Comparison of ENCODE assay signal across 1 fruit fly cellular context in the genomic region with DNA sequence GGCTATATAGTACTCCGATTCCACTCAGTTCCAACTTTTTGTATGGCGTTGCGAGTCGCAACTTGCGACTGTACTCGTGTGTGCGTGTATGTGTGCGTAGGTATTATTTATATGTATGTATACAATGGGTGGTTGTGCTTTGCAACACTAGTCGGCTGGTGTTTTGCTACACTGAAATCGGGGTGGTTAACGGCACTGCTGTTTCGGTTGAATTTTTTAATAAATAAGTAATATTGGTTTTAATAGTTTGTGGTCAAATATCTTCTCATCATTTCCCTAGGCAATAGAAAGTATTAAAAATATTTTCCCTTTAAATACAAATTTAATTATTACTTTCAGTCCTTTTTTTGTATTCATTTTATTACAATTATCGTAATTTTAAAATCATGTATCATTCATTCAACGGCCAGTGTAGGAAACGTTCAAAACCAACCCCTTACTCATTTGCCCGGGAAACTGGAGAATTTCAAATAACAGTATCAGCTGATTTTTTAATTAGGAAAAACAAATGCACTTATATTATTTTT.
TF ChIP-seq lines count a peak whose summit lies in the region.

Gene CG7379 (minus strand): TSS at position 94 of the 527 bp plus-strand sequence.

TF ChIP-seq in whole organism, embryonic, 481 proteins besides CTCF, POLR2A, EP300 and RAD21 (continued from another document and continues in another):
- peak; percentile 95 for TF ChIP-seq Rfx (GFP tag; IDR thresholded peaks at IDR 0.05; lab: Robert Waterston, UW)
- TF ChIP-seq ase (GFP tag; IDR thresholded peaks at IDR 0.05; lab: Robert Waterston, UW) = peak; percentile 48; the same call in 1 of the 3 replicates
- TF ChIP-seq CG10565 (GFP tag; optimal IDR thresholded peaks at IDR 0.05; lab: Kevin White, UChicago) = no peak
- TF ChIP-seq jing (GFP tag; optimal IDR thresholded peaks at IDR 0.05; lab: Kevin White, UChicago) = no peak
- TF ChIP-seq CG15073 (GFP tag; optimal IDR thresholded peaks at IDR 0.05; lab: Kevin White, UChicago) = peak; percentile 27
- peak; percentile 86 for TF ChIP-seq Dp (GFP tag; optimal IDR thresholded peaks at IDR 0.05; lab: Kevin White, UChicago)
- peak; percentile 71 for TF ChIP-seq CG31441 (GFP tag; IDR thresholded peaks at IDR 0.05; lab: Robert Waterston, UW)
- TF ChIP-seq lilli (GFP tag; optimal IDR thresholded peaks at IDR 0.05; lab: Kevin White, UChicago) = peak; percentile 89
- no peak for TF ChIP-seq CG17568 (GFP tag; optimal IDR thresholded peaks at IDR 0.05; lab: Kevin White, UChicago)
- TF ChIP-seq Atf6 (GFP tag; IDR thresholded peaks at IDR 0.05; lab: Robert Waterston, UW) = peak; percentile 75
- TF ChIP-seq NC2α (GFP tag; optimal IDR thresholded peaks at IDR 0.05; lab: Kevin White, UChicago) = peak; percentile 59
- no peak for TF ChIP-seq hth (optimal IDR thresholded peaks at IDR 0.05; lab: Kevin White, UChicago)
- TF ChIP-seq Asciz (GFP tag; optimal IDR thresholded peaks at IDR 0.05; lab: Kevin White, UChicago) = peak; percentile 59
- TF ChIP-seq CG1233 (GFP tag; optimal IDR thresholded peaks at IDR 0.05; lab: Kevin White, UChicago) = peak; percentile 78
- no peak for TF ChIP-seq bigmax (GFP tag; optimal IDR thresholded peaks at IDR 0.05; lab: Kevin White, UChicago)
- TF ChIP-seq Hr51 (GFP tag; optimal IDR thresholded peaks at IDR 0.05; lab: Kevin White, UChicago) = peak in 1 of 2 experiments; percentile 86
- TF ChIP-seq toy (GFP tag; IDR thresholded peaks at IDR 0.05; lab: Robert Waterston, UW) = no peak
- no peak for TF ChIP-seq Hr78 (GFP tag; optimal IDR thresholded peaks at IDR 0.05; lab: Kevin White, UChicago)
- peak; percentile 59 for TF ChIP-seq CG4707 (GFP tag; optimal IDR thresholded peaks at IDR 0.05; lab: Kevin White, UChicago)
- peak; percentile 80 for TF ChIP-seq jumu (GFP tag; optimal IDR thresholded peaks at IDR 0.05; lab: Kevin White, UChicago)
- peak; percentile 52 for TF ChIP-seq CG8388 (GFP tag; optimal IDR thresholded peaks at IDR 0.05; lab: Kevin White, UChicago)
- TF ChIP-seq lbe (GFP tag; optimal IDR thresholded peaks at IDR 0.05; lab: Kevin White, UChicago) = peak; percentile 92
- TF ChIP-seq CG30403 (GFP tag; optimal IDR thresholded peaks at IDR 0.05; lab: Kevin White, UChicago) = peak; percentile 90
- peak; percentile 92 for TF ChIP-seq CG11247 (GFP tag; IDR thresholded peaks at IDR 0.05; lab: Robert Waterston, UW)
- peak; percentile 81 for TF ChIP-seq phol (tag; optimal IDR thresholded peaks at IDR 0.05; lab: Kevin White, UChicago)
- TF ChIP-seq ATbp (GFP tag; optimal IDR thresholded peaks at IDR 0.05; lab: Kevin White, UChicago) = peak; percentile 44
- no peak for TF ChIP-seq tna (GFP tag; IDR thresholded peaks at IDR 0.05; lab: Robert Waterston, UW; ENCODE audit: partially characterized antibody)
- TF ChIP-seq CG12942 (GFP tag; optimal IDR thresholded peaks at IDR 0.05; lab: Kevin White, UChicago) = peak; percentile 88
- TF ChIP-seq CG2129 (GFP tag; IDR thresholded peaks at IDR 0.05; lab: Robert Waterston, UW; ENCODE audit: partially characterized antibody) = no peak
- TF ChIP-seq Opbp (GFP tag; IDR thresholded peaks at IDR 0.05; lab: Robert Waterston, UW; ENCODE audit: partially characterized antibody) = peak; percentile 45; the same call in 1 of the 3 replicates
- TF ChIP-seq CG16779 (GFP tag; IDR thresholded peaks at IDR 0.05; lab: Robert Waterston, UW) = peak; percentile 87
- peak; percentile 37; the same call in 1 of the 2 replicates for TF ChIP-seq CG1024 (GFP tag; IDR thresholded peaks at IDR 0.05; lab: Robert Waterston, UW)
- TF ChIP-seq Bgb (GFP tag; IDR thresholded peaks at IDR 0.05; lab: Robert Waterston, UW; ENCODE audit: partially characterized antibody) = peak; percentile 25; the same call in 1 of the 2 replicates
- TF ChIP-seq CG15601 (tag; optimal IDR thresholded peaks at IDR 0.05; lab: Kevin White, UChicago) = peak; percentile 70
- peak in 1 of 2 experiments; percentile 76 for TF ChIP-seq crp (GFP tag; optimal IDR thresholded peaks at IDR 0.05; lab: Kevin White, UChicago)
- peak; percentile 83 for TF ChIP-seq CG4854 (GFP tag; optimal IDR thresholded peaks at IDR 0.05; lab: Kevin White, UChicago)
- no peak for TF ChIP-seq aop (GFP tag; IDR thresholded peaks at IDR 0.05; lab: Robert Waterston, UW)
- TF ChIP-seq Xbp1 (GFP tag; optimal IDR thresholded peaks at IDR 0.05; lab: Kevin White, UChicago) = peak; percentile 88
- TF ChIP-seq slp2 (GFP tag; optimal IDR thresholded peaks at IDR 0.05; lab: Kevin White, UChicago) = peak; percentile 60
- TF ChIP-seq ac (GFP tag; optimal IDR thresholded peaks at IDR 0.05; lab: Kevin White, UChicago) = no peak
- peak; percentile 70 for TF ChIP-seq CG6683 (GFP tag; optimal IDR thresholded peaks at IDR 0.05; lab: Kevin White, UChicago)
- TF ChIP-seq Poxn (GFP tag; IDR thresholded peaks at IDR 0.05; lab: Robert Waterston, UW) = peak; percentile 33; the same call in 1 of the 2 replicates
- no peak for TF ChIP-seq h (optimal IDR thresholded peaks at IDR 0.05; lab: Kevin White, UChicago)
- no peak for TF ChIP-seq sna (GFP tag; IDR thresholded peaks at IDR 0.05; lab: Robert Waterston, UW; ENCODE audit: partially characterized antibody)
- TF ChIP-seq CG14710 (tag; optimal IDR thresholded peaks at IDR 0.05; lab: Kevin White, UChicago) = peak; percentile 88
- TF ChIP-seq CG14014 (GFP tag; IDR thresholded peaks at IDR 0.05; lab: Robert Waterston, UW) = peak; percentile 74
- peak; percentile 41 for TF ChIP-seq CG1529 (GFP tag; optimal IDR thresholded peaks at IDR 0.05; lab: Kevin White, UChicago)
- TF ChIP-seq schlank (tag; optimal IDR thresholded peaks at IDR 0.05; lab: Kevin White, UChicago) = peak; percentile 60
- peak; percentile 88 for TF ChIP-seq pho (GFP tag; optimal IDR thresholded peaks at IDR 0.05; lab: Kevin White, UChicago)
- no peak for TF ChIP-seq fd64A (GFP tag; optimal IDR thresholded peaks at IDR 0.05; lab: Kevin White, UChicago)
- TF ChIP-seq inv (GFP tag; IDR thresholded peaks at IDR 0.05; lab: Robert Waterston, UW; ENCODE audit: partially characterized antibody) = no peak
- peak; percentile 72 for TF ChIP-seq Taf1 (GFP tag; IDR thresholded peaks at IDR 0.05; lab: Robert Waterston, UW)
- TF ChIP-seq sr (GFP tag; IDR thresholded peaks at IDR 0.05; lab: Robert Waterston, UW) = peak; percentile 25; the same call in 1 of the 3 replicates
- no peak for TF ChIP-seq stc (GFP tag; IDR thresholded peaks at IDR 0.05; lab: Robert Waterston, UW)
- TF ChIP-seq CG1832 (GFP tag; optimal IDR thresholded peaks at IDR 0.05; lab: Kevin White, UChicago) = no peak
- peak; percentile 83 for TF ChIP-seq ttk (GFP tag; IDR thresholded peaks at IDR 0.05; lab: Robert Waterston, UW)
- no peak for TF ChIP-seq tll (GFP tag; optimal IDR thresholded peaks at IDR 0.05; lab: Kevin White, UChicago)
- TF ChIP-seq crc (GFP tag; optimal IDR thresholded peaks at IDR 0.05; lab: Kevin White, UChicago) = peak; percentile 47
- TF ChIP-seq grau (tag; optimal IDR thresholded peaks at IDR 0.05; lab: Kevin White, UChicago) = peak; percentile 73
- no peak for TF ChIP-seq pros (GFP tag; optimal IDR thresholded peaks at IDR 0.05; lab: Kevin White, UChicago)
- TF ChIP-seq Deaf1 (tag; optimal IDR thresholded peaks at IDR 0.05; lab: Kevin White, UChicago) = peak; percentile 52
- no peak for TF ChIP-seq br (optimal IDR thresholded peaks at IDR 0.05; lab: Kevin White, UChicago)
- TF ChIP-seq vnd (GFP tag; IDR thresholded peaks at IDR 0.05; lab: Robert Waterston, UW; ENCODE audit: partially characterized antibody) = no peak
- TF ChIP-seq CoRest (tag; optimal IDR thresholded peaks at IDR 0.05; lab: Kevin White, UChicago) = peak; percentile 85
- peak; percentile 5 for TF ChIP-seq en (GFP tag; optimal IDR thresholded peaks at IDR 0.05; lab: Kevin White, UChicago)
- peak; percentile 69 for TF ChIP-seq emc (GFP tag; optimal IDR thresholded peaks at IDR 0.05; lab: Kevin White, UChicago)
- TF ChIP-seq Dbx (GFP tag; IDR thresholded peaks at IDR 0.05; lab: Robert Waterston, UW) = peak; percentile 93
- TF ChIP-seq CG12071 (GFP tag; optimal IDR thresholded peaks at IDR 0.05; lab: Kevin White, UChicago) = peak; percentile 13
- peak; percentile 58 for TF ChIP-seq pb (GFP tag; optimal IDR thresholded peaks at IDR 0.05; lab: Kevin White, UChicago)
- peak; percentile 49; the same call in 1 of the 3 replicates for TF ChIP-seq CG11093 (GFP tag; IDR thresholded peaks at IDR 0.05; lab: Robert Waterston, UW)
- TF ChIP-seq Hsf (GFP tag; optimal IDR thresholded peaks at IDR 0.05; lab: Kevin White, UChicago) = peak; percentile 88
- no peak for TF ChIP-seq run (tag; optimal IDR thresholded peaks at IDR 0.05; lab: Kevin White, UChicago)
- TF ChIP-seq CG8944 (GFP tag; optimal IDR thresholded peaks at IDR 0.05; lab: Kevin White, UChicago) = peak; percentile 74
- peak; percentile 77 for TF ChIP-seq CG10147 (GFP tag; optimal IDR thresholded peaks at IDR 0.05; lab: Kevin White, UChicago)
- TF ChIP-seq Dref (GFP tag; IDR thresholded peaks at IDR 0.05; lab: Robert Waterston, UW) = peak; percentile 45
- peak; percentile 88 for TF ChIP-seq bab2 (GFP tag; optimal IDR thresholded peaks at IDR 0.05; lab: Kevin White, UChicago)
- TF ChIP-seq Bteb2 (GFP tag; optimal IDR thresholded peaks at IDR 0.05; lab: Kevin White, UChicago) = peak; percentile 78
- peak; percentile 71 for TF ChIP-seq stwl (tag; optimal IDR thresholded peaks at IDR 0.05; lab: Kevin White, UChicago)
- peak; percentile 58; the same call in 1 of the 2 replicates for TF ChIP-seq E2f1 (GFP tag; IDR thresholded peaks at IDR 0.05; lab: Robert Waterston, UW)
- peak; percentile 56 for TF ChIP-seq mirr (GFP tag; optimal IDR thresholded peaks at IDR 0.05; lab: Kevin White, UChicago)
- TF ChIP-seq CG14965 (GFP tag; optimal IDR thresholded peaks at IDR 0.05; lab: Kevin White, UChicago; ENCODE audit: borderline replicate concordance) = no peak
- TF ChIP-seq MESR4 (GFP tag; optimal IDR thresholded peaks at IDR 0.05; lab: Kevin White, UChicago) = peak; percentile 98
- no peak for TF ChIP-seq HLH4C (GFP tag; IDR thresholded peaks at IDR 0.05; lab: Robert Waterston, UW; ENCODE audit: partially characterized antibody)
- TF ChIP-seq ap (GFP tag; IDR thresholded peaks at IDR 0.05; lab: Robert Waterston, UW) = no peak
- peak; percentile 77 for TF ChIP-seq CG13894 (tag; optimal IDR thresholded peaks at IDR 0.05; lab: Kevin White, UChicago)
- no peak for TF ChIP-seq Nf-YA (GFP tag; IDR thresholded peaks at IDR 0.05; lab: Robert Waterston, UW)
- peak; percentile 72 for TF ChIP-seq Nf-YC (tag; optimal IDR thresholded peaks at IDR 0.05; lab: Kevin White, UChicago)
- TF ChIP-seq trem (tag; optimal IDR thresholded peaks at IDR 0.05; lab: Kevin White, UChicago) = peak; percentile 73
- TF ChIP-seq knrl (GFP tag; IDR thresholded peaks at IDR 0.05; lab: Robert Waterston, UW; ENCODE audit: partially characterized antibody) = peak; percentile 29; the same call in 1 of the 3 replicates
- TF ChIP-seq CG11456 (GFP tag; IDR thresholded peaks at IDR 0.05; lab: Robert Waterston, UW) = peak; percentile 93
- peak; percentile 80 for TF ChIP-seq Ptx1 (GFP tag; IDR thresholded peaks at IDR 0.05; lab: Robert Waterston, UW)
- no peak for TF ChIP-seq CG8359 (GFP tag; optimal IDR thresholded peaks at IDR 0.05; lab: Kevin White, UChicago; ENCODE audit: borderline replicate concordance)
- TF ChIP-seq cato (GFP tag; optimal IDR thresholded peaks at IDR 0.05; lab: Kevin White, UChicago; ENCODE audit: borderline replicate concordance) = peak; percentile 83
- TF ChIP-seq CG15269 (tag; optimal IDR thresholded peaks at IDR 0.05; lab: Kevin White, UChicago) = peak; percentile 66
- TF ChIP-seq maf-S (GFP tag; optimal IDR thresholded peaks at IDR 0.05; lab: Kevin White, UChicago) = peak; percentile 82
- TF ChIP-seq Sin3A (optimal IDR thresholded peaks at IDR 0.05; lab: Kevin White, UChicago) = peak; percentile 69
- TF ChIP-seq CG33557 (GFP tag; optimal IDR thresholded peaks at IDR 0.05; lab: Kevin White, UChicago) = peak; percentile 67
- peak; percentile 75 for TF ChIP-seq slou (GFP tag; optimal IDR thresholded peaks at IDR 0.05; lab: Kevin White, UChicago)
- peak; percentile 85 for TF ChIP-seq CG34376 (GFP tag; optimal IDR thresholded peaks at IDR 0.05; lab: Kevin White, UChicago)
- peak; percentile 90 for TF ChIP-seq CG10209 (GFP tag; optimal IDR thresholded peaks at IDR 0.05; lab: Kevin White, UChicago)
- peak; percentile 95 for TF ChIP-seq cg (GFP tag; optimal IDR thresholded peaks at IDR 0.05; lab: Kevin White, UChicago)
- TF ChIP-seq Blimp-1 (GFP tag; optimal IDR thresholded peaks at IDR 0.05; lab: Kevin White, UChicago) = no peak
- peak; percentile 47 for TF ChIP-seq repo (GFP tag; optimal IDR thresholded peaks at IDR 0.05; lab: Kevin White, UChicago)
- no peak for TF ChIP-seq CG2889 (GFP tag; IDR thresholded peaks at IDR 0.05; lab: Robert Waterston, UW)
- no peak for TF ChIP-seq esg (GFP tag; conservative IDR thresholded peaks at IDR 0.05; lab: Robert Waterston, UW)
- TF ChIP-seq dan (GFP tag; IDR thresholded peaks at IDR 0.05; lab: Robert Waterston, UW) = no peak
- no peak for TF ChIP-seq Hr39 (optimal IDR thresholded peaks at IDR 0.05; lab: Kevin White, UChicago)
- peak; percentile 94 for TF ChIP-seq HLH54F (GFP tag; optimal IDR thresholded peaks at IDR 0.05; lab: Kevin White, UChicago)
- peak; percentile 22 for TF ChIP-seq Nf-YB (GFP tag; optimal IDR thresholded peaks at IDR 0.05; lab: Kevin White, UChicago)
- TF ChIP-seq Pdp1 (GFP tag; optimal IDR thresholded peaks at IDR 0.05; lab: Kevin White, UChicago) = peak; percentile 64 to 82
- TF ChIP-seq Xrp1 (GFP tag; IDR thresholded peaks at IDR 0.05; lab: Robert Waterston, UW) = peak; percentile 84
- peak; percentile 64; the same call in 1 of the 3 replicates for TF ChIP-seq C15 (GFP tag; IDR thresholded peaks at IDR 0.05; lab: Robert Waterston, UW)
- TF ChIP-seq her (GFP tag; optimal IDR thresholded peaks at IDR 0.05; lab: Kevin White, UChicago) = peak; percentile 63
- TF ChIP-seq Myb (GFP tag; optimal IDR thresholded peaks at IDR 0.05; lab: Kevin White, UChicago) = peak; percentile 84
- TF ChIP-seq scrt (GFP tag; optimal IDR thresholded peaks at IDR 0.05; lab: Kevin White, UChicago) = peak; percentile 49
- peak; percentile 68 for TF ChIP-seq CG5180 (GFP tag; optimal IDR thresholded peaks at IDR 0.05; lab: Kevin White, UChicago)
- peak; percentile 75 for TF ChIP-seq CG7839 (tag; optimal IDR thresholded peaks at IDR 0.05; lab: Kevin White, UChicago)
- TF ChIP-seq CG9876 (GFP tag; optimal IDR thresholded peaks at IDR 0.05; lab: Kevin White, UChicago) = peak; percentile 61
- TF ChIP-seq CG42726 (GFP tag; IDR thresholded peaks at IDR 0.05; lab: Robert Waterston, UW; ENCODE audit: partially characterized antibody) = no peak
- TF ChIP-seq CG12155 (GFP tag; optimal IDR thresholded peaks at IDR 0.05; lab: Kevin White, UChicago) = peak; percentile 89
- peak; percentile 79; the same call in 1 of the 2 replicates for TF ChIP-seq ranshi (GFP tag; IDR thresholded peaks at IDR 0.05; lab: Robert Waterston, UW)
- no peak for TF ChIP-seq ham (GFP tag; IDR thresholded peaks at IDR 0.05; lab: Robert Waterston, UW)
